Fruit fly (Drosophila melanogaster) whole organism, embryonic: ENCODE results near the gene CG2962.

Experiments
- Atf3 ChIP-seq: fragments of 200-800 bp; sonication (Bioruptor generic); optimal IDR thresholded peaks from 3 replicates; lab custom pipeline; 2016; ENCODE audit warnings: missing biosample characterization, missing genetic modification characterization
- B-H2 ChIP-seq: fragments of 200-800 bp; sonication (Bioruptor generic); optimal IDR thresholded peaks from 2 replicates; lab custom pipeline; 2018; ENCODE audit warnings: missing biosample characterization, mild to moderate bottlenecking, missing genetic modification characterization
- Blimp-1 ChIP-seq: fragments of 200-800 bp; sonication (Bioruptor generic); optimal IDR thresholded peaks from 3 replicates; lab custom pipeline; 2018; ENCODE audit warnings: missing biosample characterization, missing genetic modification characterization, mild to moderate bottlenecking, moderate library complexity, missing genetic modification reagents
- C15 ChIP-seq: fragments of 200-800 bp; sonication (Bioruptor generic); IDR thresholded peaks from 3 replicates; pipeline ENCODE4 v1.3.6; 2022; ENCODE audit warnings: missing biosample characterization, missing genetic modification characterization
- CG12219 ChIP-seq: fragments of 200-800 bp; sonication (Bioruptor generic); optimal IDR thresholded peaks from 3 replicates; lab custom pipeline; 2018; ENCODE audit warnings: missing biosample characterization, mild to moderate bottlenecking, missing genetic modification characterization
- CG12236 ChIP-seq: fragments of 200-800 bp; sonication (Bioruptor generic); optimal IDR thresholded peaks from 2 replicates; lab custom pipeline; 2016; ENCODE audit warnings: missing biosample characterization, missing genetic modification characterization
- CG12391 ChIP-seq: fragments of 200-800 bp; sonication (Bioruptor generic); optimal IDR thresholded peaks from 3 replicates; lab custom pipeline; 2018; ENCODE audit warnings: missing biosample characterization, mild to moderate bottlenecking, missing genetic modification characterization, moderate library complexity
- CG13296 ChIP-seq: fragments of 200-800 bp; sonication (Bioruptor generic); optimal IDR thresholded peaks from 3 replicates; lab custom pipeline; 2018; ENCODE audit warnings: missing biosample characterization, mild to moderate bottlenecking, missing genetic modification characterization
- CG1832 ChIP-seq: fragments of 200-800 bp; sonication (Bioruptor generic); optimal IDR thresholded peaks from 2 replicates; lab custom pipeline; 2017; ENCODE audit warnings: missing biosample characterization, mild to moderate bottlenecking, missing genetic modification characterization, inconsistent platforms
- CG2712 ChIP-seq: fragments of 200-800 bp; optimal IDR thresholded peaks from 3 replicates; lab custom pipeline; 2019; ENCODE audit warnings: missing biosample characterization, mild to moderate bottlenecking, missing genetic modification characterization, moderate library complexity
- CG31365 ChIP-seq: fragments of 200-800 bp; sonication (Bioruptor generic); optimal IDR thresholded peaks from 2 replicates; lab custom pipeline; 2018; ENCODE audit warnings: missing biosample characterization, mild to moderate bottlenecking, missing genetic modification characterization
- CG34376 ChIP-seq: fragments of 200-800 bp; sonication (Bioruptor generic); optimal IDR thresholded peaks from 2 replicates; lab custom pipeline; 2018; ENCODE audit warnings: missing biosample characterization, mild to moderate bottlenecking, missing genetic modification characterization
- CG43689 ChIP-seq: fragments of 200-800 bp; sonication (Bioruptor generic); IDR thresholded peaks from 2 replicates; pipeline ENCODE4 v1.3.6; 2022; ENCODE audit warnings: missing biosample characterization, missing genetic modification characterization
- CG4730 ChIP-seq: fragments of 200-800 bp; sonication (Bioruptor generic); IDR thresholded peaks from 2 replicates; pipeline ENCODE4 v1.3.6; 2022; ENCODE audit warnings: missing biosample characterization, missing genetic modification characterization
- CG5180 ChIP-seq: fragments of 200-800 bp; sonication (Bioruptor generic); optimal IDR thresholded peaks from 3 replicates; lab custom pipeline; 2017; ENCODE audit warnings: missing biosample characterization, missing genetic modification characterization, mild to moderate bottlenecking, moderate library complexity, missing genetic modification reagents
- CG7745 ChIP-seq: fragments of 200-800 bp; sonication (Bioruptor generic); optimal IDR thresholded peaks from 2 replicates; lab custom pipeline; 2018; ENCODE audit warnings: missing biosample characterization, mild to moderate bottlenecking, missing genetic modification characterization, moderate library complexity
- CG7928 ChIP-seq: fragments of 200-800 bp; sonication (Bioruptor generic); optimal IDR thresholded peaks from 2 replicates; lab custom pipeline; 2017; ENCODE audit warnings: missing biosample characterization, mild to moderate bottlenecking, missing genetic modification characterization
- CG7963 ChIP-seq: fragments of 200-800 bp; sonication (Bioruptor generic); IDR thresholded peaks from 3 replicates; pipeline ENCODE4 v1.3.6; 2022; ENCODE audit warnings: missing biosample characterization, missing genetic modification characterization; ENCODE audit not compliant: partially characterized antibody
- CG8944 ChIP-seq: fragments of 200-800 bp; sonication (Bioruptor generic); optimal IDR thresholded peaks from 3 replicates; lab custom pipeline; 2016; ENCODE audit warnings: missing biosample characterization, missing genetic modification characterization
- CG9215 ChIP-seq: fragments of 200-800 bp; sonication (Bioruptor generic); IDR thresholded peaks from 2 replicates; pipeline ENCODE4 v1.3.6; 2022; ENCODE audit warnings: missing biosample characterization, missing genetic modification characterization
- CHES-1-like ChIP-seq: fragments of 200-800 bp; sonication (Bioruptor generic); optimal IDR thresholded peaks from 2 replicates; lab custom pipeline; 2016; ENCODE audit warnings: missing biosample characterization, missing genetic modification characterization
- CrebB ChIP-seq: fragments of 200-800 bp; sonication (Bioruptor generic); optimal IDR thresholded peaks from 3 replicates; lab custom pipeline; 2018; ENCODE audit warnings: missing biosample characterization, mild to moderate bottlenecking, missing genetic modification characterization
- D19B ChIP-seq: fragments of 200-800 bp; sonication (Bioruptor generic); optimal IDR thresholded peaks from 2 replicates; lab custom pipeline; 2017; ENCODE audit warnings: missing biosample characterization, mild to moderate bottlenecking, missing genetic modification characterization
- Deaf1 ChIP-seq: fragments of 200-800 bp; optimal IDR thresholded peaks from 3 replicates; lab custom pipeline; 2019; ENCODE audit warnings: missing biosample characterization, mild to moderate bottlenecking, missing genetic modification characterization, moderate library complexity
- HmgD ChIP-seq: fragments of 200-800 bp; sonication (Bioruptor generic); optimal IDR thresholded peaks from 3 replicates; lab custom pipeline; 2016; ENCODE audit warnings: missing biosample characterization, missing genetic modification characterization
- Lhr ChIP-seq: fragments of 200-800 bp; sonication (Bioruptor generic); optimal IDR thresholded peaks from 3 replicates; lab custom pipeline; 2017; ENCODE audit warnings: mild to moderate bottlenecking, missing biosample characterization, missing genetic modification reagents, missing genetic modification characterization
- Mes4 ChIP-seq: fragments of 200-800 bp; sonication (Bioruptor generic); optimal IDR thresholded peaks from 2 replicates; lab custom pipeline; 2016; ENCODE audit warnings: missing biosample characterization, missing genetic modification characterization
- Opbp ChIP-seq: fragments of 200-800 bp; sonication (Bioruptor generic); IDR thresholded peaks from 3 replicates; pipeline ENCODE4 v1.3.6; 2022; ENCODE audit warnings: missing biosample characterization, missing genetic modification characterization; ENCODE audit not compliant: partially characterized antibody
- Side ChIP-seq: fragments of 200-800 bp; sonication (Bioruptor generic); optimal IDR thresholded peaks from 2 replicates; lab custom pipeline; 2016; ENCODE audit warnings: missing biosample characterization, missing genetic modification characterization
- Spps ChIP-seq: fragments of 200-800 bp; sonication (Bioruptor generic); optimal IDR thresholded peaks from 2 replicates; lab custom pipeline; 2018; ENCODE audit warnings: missing biosample characterization, mild to moderate bottlenecking, missing genetic modification characterization
- ato ChIP-seq: fragments of 200-800 bp; sonication (Bioruptor generic); IDR thresholded peaks from 2 replicates; pipeline ENCODE4 v1.3.6; 2022; ENCODE audit warnings: missing biosample characterization, missing genetic modification characterization; ENCODE audit not compliant: partially characterized antibody
- btn ChIP-seq: fragments of 200-800 bp; sonication (Bioruptor generic); optimal IDR thresholded peaks from 2 replicates; lab custom pipeline; 2016; ENCODE audit warnings: missing biosample characterization, missing genetic modification characterization
- cas ChIP-seq: fragments of 200-800 bp; sonication (Bioruptor generic); IDR thresholded peaks from 2 replicates; pipeline ENCODE4 v1.3.6; 2022; ENCODE audit warnings: missing biosample characterization, missing genetic modification characterization
- cato ChIP-seq: fragments of 200-800 bp; sonication (Bioruptor generic); optimal IDR thresholded peaks from 2 replicates; lab custom pipeline; 2016; ENCODE audit warnings: missing biosample characterization, missing genetic modification characterization, borderline replicate concordance
- chif ChIP-seq, 2 experiments: fragments of 200-800 bp; sonication (Bioruptor generic); optimal IDR thresholded peaks; 3 replicates each; lab custom pipeline; 2016; ENCODE audit warnings: missing biosample characterization in 2 of 2, missing genetic modification characterization in 2 of 2
- crp ChIP-seq, 2 experiments: fragments of 200-800 bp; sonication (Bioruptor generic); optimal IDR thresholded peaks; 2 replicates in 1 of 2; 3 replicates in 1 of 2; lab custom pipeline; 2017; ENCODE audit warnings: missing biosample characterization in 2 of 2, missing genetic modification characterization in 2 of 2, mild to moderate bottlenecking in 1 of 2, moderate library complexity in 1 of 2
- emc ChIP-seq: fragments of 200-800 bp; sonication (Bioruptor generic); optimal IDR thresholded peaks from 2 replicates; lab custom pipeline; 2016; ENCODE audit warnings: missing biosample characterization, missing genetic modification characterization
- fu2 ChIP-seq: fragments of 200-800 bp; sonication (Bioruptor generic); optimal IDR thresholded peaks from 2 replicates; lab custom pipeline; 2016; ENCODE audit warnings: missing biosample characterization, missing genetic modification characterization
- gce ChIP-seq: fragments of 200-800 bp; sonication (Bioruptor generic); IDR thresholded peaks from 3 replicates; pipeline ENCODE4 v1.3.6; 2022; ENCODE audit warnings: missing biosample characterization, missing genetic modification characterization
- jumu ChIP-seq: fragments of 200-800 bp; sonication (Bioruptor generic); optimal IDR thresholded peaks from 3 replicates; lab custom pipeline; 2016; ENCODE audit warnings: missing biosample characterization, missing genetic modification characterization
- peb ChIP-seq: fragments of 200-800 bp; sonication (Bioruptor generic); IDR thresholded peaks from 2 replicates; pipeline ENCODE4 v1.3.6; 2022; ENCODE audit warnings: missing biosample characterization, missing genetic modification characterization
- pho ChIP-seq: fragments of 200-800 bp; sonication (Bioruptor generic); optimal IDR thresholded peaks from 2 replicates; lab custom pipeline; 2016; ENCODE audit warnings: missing biosample characterization, missing genetic modification characterization
- pnt ChIP-seq: fragments of 200-800 bp; sonication (Bioruptor generic); optimal IDR thresholded peaks from 3 replicates; lab custom pipeline; 2016; ENCODE audit warnings: missing biosample characterization, missing genetic modification characterization
- pros ChIP-seq: fragments of 200-800 bp; sonication (Bioruptor generic); optimal IDR thresholded peaks from 3 replicates; lab custom pipeline; 2019; ENCODE audit warnings: missing biosample characterization, mild to moderate bottlenecking, missing genetic modification characterization, moderate library complexity
- sr ChIP-seq: fragments of 200-800 bp; sonication (Bioruptor generic); IDR thresholded peaks from 3 replicates; pipeline ENCODE4 v1.3.6; 2022; ENCODE audit warnings: missing biosample characterization, missing genetic modification characterization
- ttk ChIP-seq: fragments of 200-800 bp; sonication (Bioruptor generic); IDR thresholded peaks from 2 replicates; pipeline ENCODE4 v2.1.2; 2022; ENCODE audit warnings: missing biosample characterization, missing genetic modification characterization
- tx ChIP-seq: fragments of 200-800 bp; sonication (Bioruptor generic); optimal IDR thresholded peaks from 2 replicates; lab custom pipeline; 2016; ENCODE audit warnings: missing biosample characterization, missing genetic modification characterization
- wdn ChIP-seq: fragments of 200-800 bp; sonication (Bioruptor generic); IDR thresholded peaks from 2 replicates; pipeline ENCODE4 v1.3.6; 2022; ENCODE audit warnings: missing biosample characterization, missing genetic modification characterization
- z ChIP-seq: fragments of 200-800 bp; sonication (Bioruptor generic); IDR thresholded peaks from 3 replicates; pipeline ENCODE4 v1.3.6; 2022; ENCODE audit warnings: missing biosample characterization, missing genetic modification characterization

Gene CG2962

DNA sequence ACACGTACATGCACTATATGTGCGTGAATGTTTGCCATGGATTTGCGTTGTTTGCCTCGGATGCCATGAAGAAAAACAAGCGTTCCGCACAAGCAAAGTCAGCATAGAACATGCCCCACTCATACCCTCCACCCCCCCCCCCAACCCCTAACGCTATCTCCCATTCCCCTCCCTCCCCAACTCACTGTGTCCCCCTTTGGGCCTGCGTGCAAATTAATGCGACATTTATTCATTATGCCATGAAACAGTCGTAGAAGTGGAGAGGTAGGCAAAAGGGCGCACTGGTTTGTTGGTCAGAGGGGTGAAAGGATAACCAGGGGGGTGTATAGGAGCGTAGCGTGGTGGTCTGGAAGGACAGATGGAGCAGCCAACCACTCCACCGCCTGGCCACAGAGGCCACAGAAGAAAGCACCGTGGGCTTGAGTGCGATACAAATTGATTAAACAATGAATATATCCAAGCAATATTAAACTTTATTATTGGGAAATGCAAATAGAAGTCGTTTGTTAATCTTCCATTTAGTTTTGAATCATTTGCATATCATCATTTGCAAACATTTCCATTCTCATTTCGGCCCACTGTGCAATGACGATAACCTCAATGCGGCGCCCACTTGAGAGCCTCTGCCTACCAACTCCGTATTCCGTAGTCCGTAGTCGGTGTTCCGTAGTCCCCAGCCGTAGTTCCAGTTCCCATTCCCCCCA is 31.9 kb downstream of the CG2962 start (continued):
- TF ChIP-seq pho (GFP tag; lab: Kevin White, UChicago), result peak; percentile 44
- no peak for TF ChIP-seq sr (GFP tag; lab: Robert Waterston, UW)
- TF ChIP-seq Spps (tag; lab: Kevin White, UChicago), result no peak
- TF ChIP-seq z (GFP tag; lab: Robert Waterston, UW), result no peak
- TF ChIP-seq cas (GFP tag; lab: Robert Waterston, UW), result no peak
- peak; percentile 25; the same call in 1 of the 3 replicates for TF ChIP-seq gce (GFP tag; lab: Robert Waterston, UW)
- no peak for TF ChIP-seq Lhr (GFP tag; lab: Kevin White, UChicago)
- TF ChIP-seq CrebB (tag; lab: Kevin White, UChicago), result no peak
- TF ChIP-seq Atf3 (GFP tag; lab: Kevin White, UChicago), result no peak
- no peak for TF ChIP-seq CG1832
- TF ChIP-seq ttk (GFP tag; lab: Robert Waterston, UW), result peak; percentile 43; the same call in 1 of the 2 replicates
- no peak for TF ChIP-seq emc (GFP tag; lab: Kevin White, UChicago)
- no peak for TF ChIP-seq CG31365
- TF ChIP-seq CG13296 (GFP tag; lab: Kevin White, UChicago), result peak; percentile 30
- 0 out of 2 replicates have a peak, but pooled peaks have one; percentile 30 for TF ChIP-seq CG43689 (GFP tag; lab: Robert Waterston, UW)
- no peak for TF ChIP-seq chif (GFP tag; optimal IDR thresholded peaks at IDR 0.05; lab: Kevin White, UChicago)
- 0 out of 2 replicates have a peak, but pooled peaks have one; percentile 21 for TF ChIP-seq wdn
- TF ChIP-seq tx (GFP tag; lab: Kevin White, UChicago), result no peak
- TF ChIP-seq CG34376, result peak; percentile 21
- peak; percentile 12 for TF ChIP-seq CG12391 (tag; lab: Kevin White, UChicago)
- no peak for TF ChIP-seq btn
- TF ChIP-seq D19B (GFP tag; lab: Kevin White, UChicago), result peak; percentile 28
- peak; percentile 3 for TF ChIP-seq fu2 (GFP tag; lab: Kevin White, UChicago)
- TF ChIP-seq ato (GFP tag; lab: Robert Waterston, UW), result no peak
- TF ChIP-seq CG7963 (GFP tag; lab: Robert Waterston, UW), result no peak
- no peak for TF ChIP-seq Deaf1 (tag; lab: Kevin White, UChicago)
- TF ChIP-seq B-H2 (GFP tag; lab: Kevin White, UChicago), result no peak
- TF ChIP-seq CG7928 (GFP tag; lab: Kevin White, UChicago), result no peak
- TF ChIP-seq Mes4 (GFP tag; lab: Kevin White, UChicago), result no peak
- peak; percentile 3 for TF ChIP-seq CG12219
- no peak for TF ChIP-seq Blimp-1 (GFP tag; lab: Kevin White, UChicago)
- no peak for TF ChIP-seq CG12236 (GFP tag; lab: Kevin White, UChicago)
- TF ChIP-seq Opbp (GFP tag; lab: Robert Waterston, UW), result no peak
- no peak for TF ChIP-seq HmgD (GFP tag; lab: Kevin White, UChicago)
- no peak for TF ChIP-seq peb (GFP tag; lab: Robert Waterston, UW)
- no peak for TF ChIP-seq cato
- 0 out of 2 replicates have a peak, but pooled peaks have one; percentile 24 for TF ChIP-seq CG4730 (GFP tag; lab: Robert Waterston, UW)
- no peak for TF ChIP-seq CHES-1-like (GFP tag; lab: Kevin White, UChicago)
- TF ChIP-seq CG7745 (tag; lab: Kevin White, UChicago), result no peak
- no peak for TF ChIP-seq crp (GFP tag; optimal IDR thresholded peaks at IDR 0.05; lab: Kevin White, UChicago)
- peak; percentile 70 for TF ChIP-seq CG9215 (GFP tag; lab: Robert Waterston, UW)
- peak; percentile 38 for TF ChIP-seq CG2712 (tag; lab: Kevin White, UChicago)
- peak; percentile 48 for TF ChIP-seq jumu (GFP tag; lab: Kevin White, UChicago)
- TF ChIP-seq pnt, result peak; percentile 40
- TF ChIP-seq CG8944 (GFP tag; lab: Kevin White, UChicago), result no peak
- TF ChIP-seq Side (GFP tag; lab: Kevin White, UChicago), result peak; percentile 61
- TF ChIP-seq pros, result no peak
- TF ChIP-seq CG5180 (GFP tag; lab: Kevin White, UChicago), result no peak
- TF ChIP-seq C15 (GFP tag; lab: Robert Waterston, UW), result 0 out of 3 replicates have a peak, but pooled peaks have one; percentile 35
